1 fruit fly cellular context compared by ENCODE assay signal in the genomic region with DNA sequence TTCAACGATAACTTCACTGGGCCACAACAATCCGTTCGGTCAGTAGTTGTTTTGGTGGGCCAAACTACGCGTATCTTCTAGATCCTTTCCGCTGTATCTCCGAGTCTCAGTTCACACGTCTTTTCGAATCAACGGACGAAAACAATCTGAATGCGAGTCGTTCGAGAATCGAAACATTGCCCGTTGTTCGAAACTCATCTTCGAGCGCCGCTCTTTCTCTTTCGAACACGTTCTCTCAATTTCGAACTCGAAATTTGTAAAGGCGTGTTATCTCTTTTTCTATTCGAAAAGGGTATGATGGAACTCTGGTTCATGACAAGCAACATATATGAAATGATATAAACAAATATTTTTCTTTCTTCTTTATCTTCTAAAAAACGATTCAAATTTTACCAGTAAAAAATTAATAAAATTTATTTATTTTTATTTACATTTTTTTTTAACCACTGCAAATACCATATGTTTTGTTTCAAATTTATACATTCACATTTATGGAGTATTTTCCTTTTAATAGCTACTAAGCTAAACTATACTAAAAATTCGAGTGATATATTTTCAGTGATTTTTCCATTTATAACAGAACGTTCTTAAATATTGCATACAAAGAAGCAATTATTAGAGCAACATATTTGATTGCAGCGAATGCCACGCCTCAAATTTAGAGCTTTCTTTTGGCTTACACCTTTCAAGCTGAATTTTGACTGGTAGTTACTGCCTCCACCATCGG.
TF ChIP-seq lines count a peak whose summit lies in the region.

A gene (minus strand): TSS at position 151 of the 727 bp plus-strand sequence.

TF ChIP-seq in whole organism, embryonic, 481 proteins besides CTCF, POLR2A, EP300 and RAD21 (continued from another document and continues in another):
- TF ChIP-seq Usf (GFP tag; optimal IDR thresholded peaks at IDR 0.05; lab: Kevin White, UChicago) (peak; percentile 34), fd64A (GFP tag; optimal IDR thresholded peaks at IDR 0.05; lab: Kevin White, UChicago) (peak; percentile 27), CG1024 (GFP tag; IDR thresholded peaks at IDR 0.05; lab: Robert Waterston, UW) (peak; percentile 86), unc-4 (GFP tag; IDR thresholded peaks at IDR 0.05; lab: Robert Waterston, UW; ENCODE audit: partially characterized antibody) (no peak), kni (GFP tag; optimal IDR thresholded peaks at IDR 0.05; lab: Kevin White, UChicago) (peak; percentile 63), Nf-YB (GFP tag; optimal IDR thresholded peaks at IDR 0.05; lab: Kevin White, UChicago) (peak; percentile 79), Deaf1 (tag; optimal IDR thresholded peaks at IDR 0.05; lab: Kevin White, UChicago) (peak; percentile 68), CG14441 (GFP tag; IDR thresholded peaks at IDR 0.05; lab: Robert Waterston, UW) (peak; percentile 83), Awh (GFP tag; IDR thresholded peaks at IDR 0.05; lab: Robert Waterston, UW) (peak; percentile 94), cad (GFP tag; optimal IDR thresholded peaks at IDR 0.05; lab: Kevin White, UChicago) (no peak), sisA (GFP tag; IDR thresholded peaks at IDR 0.05; lab: Robert Waterston, UW) (peak; percentile 83), vfl (GFP tag; optimal IDR thresholded peaks at IDR 0.05; lab: Kevin White, UChicago) (peak; percentile 76), CG15514 (GFP tag; optimal IDR thresholded peaks at IDR 0.05; lab: Kevin White, UChicago) (peak; percentile 63), esg (GFP tag; conservative IDR thresholded peaks at IDR 0.05; lab: Robert Waterston, UW) (peak; percentile 87), rib (GFP tag; IDR thresholded peaks at IDR 0.05; lab: Robert Waterston, UW) (peak; percentile 81; the same call in 1 of the 2 replicates), Nf-YC (tag; optimal IDR thresholded peaks at IDR 0.05; lab: Kevin White, UChicago) (peak; percentile 81), pum (GFP tag; optimal IDR thresholded peaks at IDR 0.05; lab: Kevin White, UChicago) (peak; percentile 42), pita (GFP tag; optimal IDR thresholded peaks at IDR 0.05; lab: Kevin White, UChicago) (no peak), HLHmδ (GFP tag; optimal IDR thresholded peaks at IDR 0.05; lab: Kevin White, UChicago) (peak; percentile 90), Nf-YA (GFP tag; IDR thresholded peaks at IDR 0.05; lab: Robert Waterston, UW) (peak; percentile 84), PHDP (tag; optimal IDR thresholded peaks at IDR 0.05; lab: Kevin White, UChicago) (peak; percentile 94), abd-A (tag; optimal IDR thresholded peaks at IDR 0.05; lab: Kevin White, UChicago) (peak; percentile 62), Tbp (GFP tag; optimal IDR thresholded peaks at IDR 0.05; lab: Kevin White, UChicago) (no peak), slou (GFP tag; optimal IDR thresholded peaks at IDR 0.05; lab: Kevin White, UChicago) (peak; percentile 49), CG6689 (GFP tag; IDR thresholded peaks at IDR 0.05; lab: Robert Waterston, UW) (peak; percentile 91), Rfx (GFP tag; IDR thresholded peaks at IDR 0.05; lab: Robert Waterston, UW) (peak; percentile 93), Jarid2 (GFP tag; optimal IDR thresholded peaks at IDR 0.05; lab: Kevin White, UChicago) (peak; percentile 99), bcd (GFP tag; optimal IDR thresholded peaks at IDR 0.05; lab: Kevin White, UChicago) (peak; percentile 76), CG2678 (tag; optimal IDR thresholded peaks at IDR 0.05; lab: Kevin White, UChicago) (peak; percentile 93), Doc2 (GFP tag; IDR thresholded peaks at IDR 0.05; lab: Robert Waterston, UW) (no peak), ems (GFP tag; optimal IDR thresholded peaks at IDR 0.05; lab: Kevin White, UChicago) (peak; percentile 70), tna (GFP tag; IDR thresholded peaks at IDR 0.05; lab: Robert Waterston, UW; ENCODE audit: partially characterized antibody) (no peak; the same call in 1 of the 2 replicates), insv (GFP tag; optimal IDR thresholded peaks at IDR 0.05; lab: Kevin White, UChicago) (peak in 1 of 2 experiments; percentile 34), Blimp-1 (GFP tag; optimal IDR thresholded peaks at IDR 0.05; lab: Kevin White, UChicago) (peak; percentile 89), mirr (GFP tag; optimal IDR thresholded peaks at IDR 0.05; lab: Kevin White, UChicago) (peak; percentile 60), CoRest (tag; optimal IDR thresholded peaks at IDR 0.05; lab: Kevin White, UChicago) (peak; percentile 92), CG6765 (GFP tag; optimal IDR thresholded peaks at IDR 0.05; lab: Kevin White, UChicago) (peak; percentile 77), Sox102F (GFP tag; optimal IDR thresholded peaks at IDR 0.05; lab: Kevin White, UChicago) (peak; percentile 91), kay (GFP tag; optimal IDR thresholded peaks at IDR 0.05; lab: Kevin White, UChicago) (peak; percentile 68), NK7.1 (GFP tag; optimal IDR thresholded peaks at IDR 0.05; lab: Kevin White, UChicago) (peak; percentile 41), Med (GFP tag; lab: Kevin White, UChicago) (peak; percentile 92), cwo (GFP tag; optimal IDR thresholded peaks at IDR 0.05; lab: Kevin White, UChicago) (peak; percentile 80), CG1647 (GFP tag; optimal IDR thresholded peaks at IDR 0.05; lab: Kevin White, UChicago) (peak; percentile 28), CG13894 (tag; optimal IDR thresholded peaks at IDR 0.05; lab: Kevin White, UChicago) (peak; percentile 82), emc (GFP tag; optimal IDR thresholded peaks at IDR 0.05; lab: Kevin White, UChicago) (no peak), dysf (GFP tag; IDR thresholded peaks at IDR 0.05; lab: Robert Waterston, UW) (peak; percentile 88), Atf6 (GFP tag; IDR thresholded peaks at IDR 0.05; lab: Robert Waterston, UW) (peak; percentile 85), lab (GFP tag; optimal IDR thresholded peaks at IDR 0.05; lab: Kevin White, UChicago) (peak; percentile 80), tio (GFP tag; optimal IDR thresholded peaks at IDR 0.05; lab: Kevin White, UChicago) (peak; percentile 81), gcm2 (GFP tag; optimal IDR thresholded peaks at IDR 0.05; lab: Kevin White, UChicago) (peak; percentile 59), ro (GFP tag; IDR thresholded peaks at IDR 0.05; lab: Robert Waterston, UW) (peak; percentile 77), CG15601 (tag; optimal IDR thresholded peaks at IDR 0.05; lab: Kevin White, UChicago) (peak; percentile 86), nerfin-1 (tag; optimal IDR thresholded peaks at IDR 0.05; lab: Kevin White, UChicago) (peak; percentile 84), Lhr (GFP tag; optimal IDR thresholded peaks at IDR 0.05; lab: Kevin White, UChicago) (peak; percentile 40), slp2 (GFP tag; optimal IDR thresholded peaks at IDR 0.05; lab: Kevin White, UChicago) (peak; percentile 42), Dek (tag; optimal IDR thresholded peaks at IDR 0.05; lab: Kevin White, UChicago) (peak; percentile 91), CG17359 (tag; optimal IDR thresholded peaks at IDR 0.05; lab: Kevin White, UChicago) (peak; percentile 94), amos (GFP tag; IDR thresholded peaks at IDR 0.05; lab: Robert Waterston, UW; ENCODE audit: partially characterized antibody) (peak; percentile 60; the same call in 1 of the 2 replicates), Bteb2 (GFP tag; optimal IDR thresholded peaks at IDR 0.05; lab: Kevin White, UChicago) (peak; percentile 65), Hr3 (GFP tag; optimal IDR thresholded peaks at IDR 0.05; lab: Kevin White, UChicago) (peak; percentile 91), CG14667 (GFP tag; IDR thresholded peaks at IDR 0.05; lab: Robert Waterston, UW) (peak; percentile 82), CG7839 (tag; optimal IDR thresholded peaks at IDR 0.05; lab: Kevin White, UChicago) (peak; percentile 92), CG7556 (GFP tag; optimal IDR thresholded peaks at IDR 0.05; lab: Kevin White, UChicago) (peak; percentile 89), CG34224 (GFP tag; IDR thresholded peaks at IDR 0.05; lab: Robert Waterston, UW; ENCODE audit: partially characterized antibody) (peak; percentile 64; the same call in 1 of the 3 replicates), trem (tag; optimal IDR thresholded peaks at IDR 0.05; lab: Kevin White, UChicago) (peak; percentile 78), ken (GFP tag; IDR thresholded peaks at IDR 0.05; lab: Robert Waterston, UW) (peak; percentile 80), HmgZ (tag; optimal IDR thresholded peaks at IDR 0.05; lab: Kevin White, UChicago) (peak; percentile 84), usp (GFP tag; optimal IDR thresholded peaks at IDR 0.05; lab: Kevin White, UChicago) (no peak), bowl (GFP tag; IDR thresholded peaks at IDR 0.05; lab: Robert Waterston, UW) (peak; percentile 88), onecut (GFP tag; IDR thresholded peaks at IDR 0.05; lab: Robert Waterston, UW) (peak; percentile 90), Meics (GFP tag; optimal IDR thresholded peaks at IDR 0.05; lab: Kevin White, UChicago) (peak; percentile 90), NfI (GFP tag; optimal IDR thresholded peaks at IDR 0.05; lab: Kevin White, UChicago) (peak; percentile 86), CG4282 (GFP tag; optimal IDR thresholded peaks at IDR 0.05; lab: Kevin White, UChicago) (peak; percentile 50), CG10147 (GFP tag; optimal IDR thresholded peaks at IDR 0.05; lab: Kevin White, UChicago) (peak; percentile 74), Fer2 (tag; optimal IDR thresholded peaks at IDR 0.05; lab: Kevin White, UChicago) (peak; percentile 77), ATbp (GFP tag; optimal IDR thresholded peaks at IDR 0.05; lab: Kevin White, UChicago) (peak; percentile 81), CG11695 (GFP tag; IDR thresholded peaks at IDR 0.05; lab: Robert Waterston, UW) (peak; percentile 96), zen (tag; optimal IDR thresholded peaks at IDR 0.05; lab: Kevin White, UChicago) (peak; percentile 79), NC2α (GFP tag; optimal IDR thresholded peaks at IDR 0.05; lab: Kevin White, UChicago) (no peak), Lpt (GFP tag; optimal IDR thresholded peaks at IDR 0.05; lab: Kevin White, UChicago) (no peak), Hr39 (optimal IDR thresholded peaks at IDR 0.05; lab: Kevin White, UChicago) (no peak), chm (GFP tag; IDR thresholded peaks at IDR 0.05; lab: Robert Waterston, UW) (peak; percentile 95), nau (GFP tag; optimal IDR thresholded peaks at IDR 0.05; lab: Kevin White, UChicago) (peak; percentile 29), Oaz (GFP tag; IDR thresholded peaks at IDR 0.05; lab: Robert Waterston, UW) (peak; percentile 29; the same call in 1 of the 2 replicates), Sin3A (optimal IDR thresholded peaks at IDR 0.05; lab: Kevin White, UChicago) (no peak), crol (GFP tag; IDR thresholded peaks at IDR 0.05; lab: Robert Waterston, UW) (0 out of 2 replicates have a peak, but pooled peaks have one; percentile 36), CG7271 (tag; optimal IDR thresholded peaks at IDR 0.05; lab: Kevin White, UChicago) (peak; percentile 81), CG3065 (GFP tag; optimal IDR thresholded peaks at IDR 0.05; lab: Kevin White, UChicago) (peak; percentile 77), CG6272 (GFP tag; IDR thresholded peaks at IDR 0.05; lab: Robert Waterston, UW) (peak; percentile 62), pho (GFP tag; optimal IDR thresholded peaks at IDR 0.05; lab: Kevin White, UChicago) (peak; percentile 40), chn (GFP tag; optimal IDR thresholded peaks at IDR 0.05; lab: Kevin White, UChicago) (peak; percentile 81), nerfin-2 (GFP tag; IDR thresholded peaks at IDR 0.05; lab: Robert Waterston, UW; ENCODE audit: partially characterized antibody) (no peak; the same call in 1 of the 2 replicates), corto (GFP tag; optimal IDR thresholded peaks at IDR 0.05; lab: Kevin White, UChicago) (peak; percentile 58), Oli (tag; optimal IDR thresholded peaks at IDR 0.05; lab: Kevin White, UChicago) (peak; percentile 90), CG10366 (GFP tag; IDR thresholded peaks at IDR 0.05; lab: Robert Waterston, UW) (peak; percentile 90), dmrt99B (tag; optimal IDR thresholded peaks at IDR 0.05; lab: Kevin White, UChicago) (peak; percentile 91), CG11456 (GFP tag; IDR thresholded peaks at IDR 0.05; lab: Robert Waterston, UW) (peak; percentile 86), shn (GFP tag; optimal IDR thresholded peaks at IDR 0.05; lab: Kevin White, UChicago) (peak; percentile 33), Sry-β (GFP tag; optimal IDR thresholded peaks at IDR 0.05; lab: Kevin White, UChicago) (no peak), CG8290 (GFP tag; optimal IDR thresholded peaks at IDR 0.05; lab: Kevin White, UChicago) (peak; percentile 76), CG8290 (tag; optimal IDR thresholded peaks at IDR 0.05; lab: Kevin White, UChicago) (peak in 1 of 2 experiments; percentile 78), Antp (GFP tag; optimal IDR thresholded peaks at IDR 0.05; lab: Kevin White, UChicago) (peak; percentile 66), klu (GFP tag; IDR thresholded peaks at IDR 0.05; lab: Robert Waterston, UW) (no peak; the same call in none of the 2 replicates), Ets65A (GFP tag; lab: Kevin White, UChicago) (peak; percentile 90), zen2 (GFP tag; IDR thresholded peaks at IDR 0.05; lab: Robert Waterston, UW; ENCODE audit: partially characterized antibody) (no peak; the same call in 2 of the 3 replicates), CG31365 (tag; optimal IDR thresholded peaks at IDR 0.05; lab: Kevin White, UChicago) (peak; percentile 40), CG17612 (GFP tag; IDR thresholded peaks at IDR 0.05; lab: Robert Waterston, UW) (peak; percentile 59), sim (GFP tag; IDR thresholded peaks at IDR 0.05; lab: Robert Waterston, UW) (0 out of 2 replicates have a peak, but pooled peaks have one; percentile 70), stc (GFP tag; IDR thresholded peaks at IDR 0.05; lab: Robert Waterston, UW) (peak; percentile 95), tgo (GFP tag; IDR thresholded peaks at IDR 0.05; lab: Robert Waterston, UW) (peak; percentile 91), Hmx (GFP tag; optimal IDR thresholded peaks at IDR 0.05; lab: Kevin White, UChicago) (no peak), ab (GFP tag; optimal IDR thresholded peaks at IDR 0.05; lab: Kevin White, UChicago) (peak; percentile 8), CG2116 (GFP tag; optimal IDR thresholded peaks at IDR 0.05; lab: Kevin White, UChicago) (peak; percentile 66), Lim3 (GFP tag; IDR thresholded peaks at IDR 0.05; lab: Robert Waterston, UW) (no peak), CG8359 (GFP tag; optimal IDR thresholded peaks at IDR 0.05; lab: Kevin White, UChicago; ENCODE audit: borderline replicate concordance) (no peak), Dref (GFP tag; IDR thresholded peaks at IDR 0.05; lab: Robert Waterston, UW) (no peak), CG10267 (tag; optimal IDR thresholded peaks at IDR 0.05; lab: Kevin White, UChicago) (peak; percentile 92), CG17328 (GFP tag; IDR thresholded peaks at IDR 0.05; lab: Robert Waterston, UW) (peak; percentile 96), CG1603 (tag; optimal IDR thresholded peaks at IDR 0.05; lab: Kevin White, UChicago) (peak; percentile 32), so (GFP tag; IDR thresholded peaks at IDR 0.05; lab: Robert Waterston, UW) (peak; percentile 87), dimm (GFP tag; IDR thresholded peaks at IDR 0.05; lab: Robert Waterston, UW) (peak; percentile 82)
